Fruit fly (Drosophila melanogaster): ENCODE data around the gene CG31287.

The CG31287 gene

dm6 chr3R:16221359-16222299, 18.5 kb downstream of the CG31287 start (continued):
- TF ChIP-seq CG15336 (GFP tag; IDR thresholded peaks at IDR 0.05) (peak; percentile 71), Sox15 (GFP tag; optimal IDR thresholded peaks at IDR 0.05) (peak; percentile 81), CG9139 (GFP tag; optimal IDR thresholded peaks at IDR 0.05) (peak; percentile 54), CG3032 (tag; optimal IDR thresholded peaks at IDR 0.05) (peak; percentile 89), CG34406 (GFP tag; optimal IDR thresholded peaks at IDR 0.05) (peak; percentile 88), CG4318 (GFP tag; optimal IDR thresholded peaks at IDR 0.05) (peak; percentile 98), Ets96B (tag; optimal IDR thresholded peaks at IDR 0.05) (peak; percentile 84), Eip78C (GFP tag) (peak; percentile 94), CG6808 (GFP tag; optimal IDR thresholded peaks at IDR 0.05) (peak; percentile 91), vri (GFP tag; optimal IDR thresholded peaks at IDR 0.05) (no peak), acj6 (GFP tag; optimal IDR thresholded peaks at IDR 0.05) (peak; percentile 87)

dm6 chr3R:16222300-16222903, 19.2 kb downstream of the CG31287 start:
- TF ChIP-seq CG8119 (GFP tag; IDR thresholded peaks at IDR 0.05) (peak; percentile 99), ss (GFP tag; optimal IDR thresholded peaks at IDR 0.05) (peak; percentile 86 to 93), Ets96B (tag; optimal IDR thresholded peaks at IDR 0.05) (peak; percentile 97), CG6276 (GFP tag; optimal IDR thresholded peaks at IDR 0.05) (peak; percentile 96), Sox102F (GFP tag; optimal IDR thresholded peaks at IDR 0.05) (peak; percentile 96), CG6854 (GFP tag; optimal IDR thresholded peaks at IDR 0.05) (peak; percentile 89), Smox (GFP tag; optimal IDR thresholded peaks at IDR 0.05) (peak; percentile 94), CG7368 (GFP tag; optimal IDR thresholded peaks at IDR 0.05) (peak; percentile 99), CG9139 (GFP tag; optimal IDR thresholded peaks at IDR 0.05) (peak; percentile 87), Sox15 (GFP tag; optimal IDR thresholded peaks at IDR 0.05) (peak; percentile 89), Eip78C (GFP tag) (peak; percentile 99), esn (GFP tag; optimal IDR thresholded peaks at IDR 0.05) (peak; percentile 95), topi (GFP tag; optimal IDR thresholded peaks at IDR 0.05) (peak; percentile 96), CG8632 (GFP tag; optimal IDR thresholded peaks at IDR 0.05) (peak; percentile 85), CG16779 (tag; optimal IDR thresholded peaks at IDR 0.05) (peak; percentile 93), Lpt (GFP tag; optimal IDR thresholded peaks at IDR 0.05) (peak; percentile 99), CG8319 (GFP tag; optimal IDR thresholded peaks at IDR 0.05) (peak; percentile 87), fkh (GFP tag; optimal IDR thresholded peaks at IDR 0.05) (peak; percentile 93), CG11294 (GFP tag; IDR thresholded peaks at IDR 0.05) (peak; percentile 99), Gug (GFP tag; IDR thresholded peaks at IDR 0.05) (peak; percentile 98), vri (GFP tag; optimal IDR thresholded peaks at IDR 0.05) (peak; percentile 95), spab (GFP tag; optimal IDR thresholded peaks at IDR 0.05) (peak; percentile 85), lz (GFP tag; optimal IDR thresholded peaks at IDR 0.05) (peak; percentile 97), CG15336 (GFP tag; IDR thresholded peaks at IDR 0.05) (peak; percentile 99), CG34406 (GFP tag; optimal IDR thresholded peaks at IDR 0.05) (peak; percentile 85), CG31627 (GFP tag; optimal IDR thresholded peaks at IDR 0.05) (peak; percentile 98), net (GFP tag; optimal IDR thresholded peaks at IDR 0.05) (peak; percentile 96), salr (GFP tag; optimal IDR thresholded peaks at IDR 0.05) (peak; percentile 60 to 93), Hr39 (GFP tag; optimal IDR thresholded peaks at IDR 0.05) (peak; percentile 98), CG6163 (GFP tag; IDR thresholded peaks at IDR 0.05) (peak; percentile 99), CG3919 (GFP tag; optimal IDR thresholded peaks at IDR 0.05) (peak; percentile 98), svp (GFP tag) (peak; percentile 99), dsx (GFP tag; optimal IDR thresholded peaks at IDR 0.05; ENCODE audit: poor library complexity, severe bottlenecking) (peak; percentile 94), CG4318 (GFP tag; optimal IDR thresholded peaks at IDR 0.05) (peak; percentile 92), CG3032 (tag; optimal IDR thresholded peaks at IDR 0.05) (peak; percentile 91), Hr38 (GFP tag; optimal IDR thresholded peaks at IDR 0.05) (peak; percentile 98), cyc (GFP tag; optimal IDR thresholded peaks at IDR 0.05) (peak; percentile 99), CG11762 (GFP tag; optimal IDR thresholded peaks at IDR 0.05; ENCODE audit: insufficient read depth) (peak; percentile 94), CG11902 (GFP tag; optimal IDR thresholded peaks at IDR 0.05) (peak; percentile 95), Met (GFP tag; optimal IDR thresholded peaks at IDR 0.05) (peak; percentile 97), eg (GFP tag; IDR thresholded peaks at IDR 0.05) (peak; percentile 100), CG10631 (GFP tag; optimal IDR thresholded peaks at IDR 0.05) (peak; percentile 94), Eip75B (GFP tag; optimal IDR thresholded peaks at IDR 0.05) (peak; percentile 98)

All from whole organism, prepupa.